Worm (Caenorhabditis elegans): ENCODE data around the gene K12H4.6.

K12H4.6 gene

ce11 chrIII:8016438-8016837 is 26.2 kb downstream of the K12H4.6 start, which contains the start of gene F44B9.5:
Gene F44B9.5 (minus strand): TSS chrIII:8016538.
- TF ChIP-seq hnd-1 (tag; optimal IDR thresholded peaks at IDR 0.05) (no peak), B0310.2 (tag; optimal IDR thresholded peaks at IDR 0.05) (no peak), ceh-13 (GFP tag; optimal IDR thresholded peaks at IDR 0.05) (no peak), flt-1 (GFP tag; IDR thresholded peaks at IDR 0.05) (no peak), pes-1 (GFP tag; IDR thresholded peaks at IDR 0.05) (no peak), sea-1 (GFP tag; conservative IDR thresholded peaks at IDR 0.05) (no peak), tbx-37 (GFP tag; conservative IDR thresholded peaks at IDR 0.05) (no peak), ama-1 (optimal IDR thresholded peaks at IDR 0.05) (no peak), aly-1 (tag; optimal IDR thresholded peaks at IDR 0.05) (no peak), ets-7 (tag; optimal IDR thresholded peaks at IDR 0.05) (no peak), hmg-4 (GFP tag; optimal IDR thresholded peaks at IDR 0.05) (no peak), scrt-1 (GFP tag; IDR thresholded peaks at IDR 0.05) (no peak), ceh-36 (tag; optimal IDR thresholded peaks at IDR 0.05) (no peak), tra-4 (tag; optimal IDR thresholded peaks at IDR 0.05) (no peak), tbx-11 (GFP tag; IDR thresholded peaks at IDR 0.05) (no peak), F13C5.2 (tag; optimal IDR thresholded peaks at IDR 0.05) (no peak), hmbx-1 (tag; optimal IDR thresholded peaks at IDR 0.05) (no peak)

ce11 chrIII:8013582-8013981 is 29.1 kb downstream of the K12H4.6 start:
- no peak for TF ChIP-seq ama-1 (optimal IDR thresholded peaks at IDR 0.05)
- TF ChIP-seq F13C5.2 (tag; optimal IDR thresholded peaks at IDR 0.05) = no peak
- no peak for TF ChIP-seq aly-1 (tag; optimal IDR thresholded peaks at IDR 0.05)
- TF ChIP-seq tbx-11 (GFP tag; IDR thresholded peaks at IDR 0.05) = no peak
- TF ChIP-seq ceh-13 (GFP tag; optimal IDR thresholded peaks at IDR 0.05) = no peak
- no peak for TF ChIP-seq hmbx-1 (tag; optimal IDR thresholded peaks at IDR 0.05)
- TF ChIP-seq ceh-36 (tag; optimal IDR thresholded peaks at IDR 0.05) = no peak
- TF ChIP-seq hnd-1 (tag; optimal IDR thresholded peaks at IDR 0.05) = no peak

- TF ChIP-seq ceh-13 (GFP tag; optimal IDR thresholded peaks at IDR 0.05) (no peak), ceh-36 (tag; optimal IDR thresholded peaks at IDR 0.05) (no peak), hnd-1 (tag; optimal IDR thresholded peaks at IDR 0.05) (no peak)
Measured at ce11 chrIII:8010260-8010822, 32.3 kb downstream of the K12H4.6 start, which contains the start of gene cit-1.2. Gene cit-1.2 (plus strand): TSS chrIII:8010772.

ce11 chrIII:8009769-8010168 is 32.9 kb downstream of the K12H4.6 start, which contains the start of gene cit-1.1:
Gene cit-1.1 (minus strand): TSS chrIII:8009821.
- TF ChIP-seq ama-1 (optimal IDR thresholded peaks at IDR 0.05) (no peak), scrt-1 (GFP tag; IDR thresholded peaks at IDR 0.05) (no peak), aly-1 (tag; optimal IDR thresholded peaks at IDR 0.05) (no peak), pes-1 (GFP tag; IDR thresholded peaks at IDR 0.05) (no peak), tbx-37 (GFP tag; conservative IDR thresholded peaks at IDR 0.05) (no peak), tra-4 (tag; optimal IDR thresholded peaks at IDR 0.05) (no peak)

ce11 chrIII:8004091-8004490 is 38.6 kb downstream of the K12H4.6 start, which contains the start of gene C06G4.6:
Gene C06G4.6 (plus strand): TSS chrIII:8004391.
- TF ChIP-seq tra-4 (tag; optimal IDR thresholded peaks at IDR 0.05) (no peak), pes-1 (GFP tag; IDR thresholded peaks at IDR 0.05) (no peak), flt-1 (GFP tag; IDR thresholded peaks at IDR 0.05) (no peak), hnd-1 (tag; optimal IDR thresholded peaks at IDR 0.05) (no peak), hmg-4 (GFP tag; optimal IDR thresholded peaks at IDR 0.05) (no peak), tbx-11 (GFP tag; IDR thresholded peaks at IDR 0.05) (no peak), ceh-13 (GFP tag; optimal IDR thresholded peaks at IDR 0.05) (no peak), tbx-37 (GFP tag; conservative IDR thresholded peaks at IDR 0.05) (no peak), ceh-36 (tag; optimal IDR thresholded peaks at IDR 0.05) (no peak), sea-1 (GFP tag; conservative IDR thresholded peaks at IDR 0.05) (no peak), ets-7 (tag; optimal IDR thresholded peaks at IDR 0.05) (no peak), ama-1 (optimal IDR thresholded peaks at IDR 0.05) (no peak), F13C5.2 (tag; optimal IDR thresholded peaks at IDR 0.05) (no peak), scrt-1 (GFP tag; IDR thresholded peaks at IDR 0.05) (no peak)

ce11 chrIII:8001557-8001956 is 41.1 kb downstream of the K12H4.6 start:
- TF ChIP-seq flt-1 (GFP tag; IDR thresholded peaks at IDR 0.05) = no peak
- TF ChIP-seq hnd-1 (tag; optimal IDR thresholded peaks at IDR 0.05) = no peak
- no peak for TF ChIP-seq ceh-36 (tag; optimal IDR thresholded peaks at IDR 0.05)
- TF ChIP-seq hmbx-1 (tag; optimal IDR thresholded peaks at IDR 0.05) = no peak
- no peak for TF ChIP-seq tra-4 (tag; optimal IDR thresholded peaks at IDR 0.05)
- no peak for TF ChIP-seq pes-1 (GFP tag; IDR thresholded peaks at IDR 0.05)
- TF ChIP-seq tbx-37 (GFP tag; conservative IDR thresholded peaks at IDR 0.05) = no peak
- no peak for TF ChIP-seq aly-1 (tag; optimal IDR thresholded peaks at IDR 0.05)
- no peak for TF ChIP-seq ets-7 (tag; optimal IDR thresholded peaks at IDR 0.05)
- TF ChIP-seq B0310.2 (tag; optimal IDR thresholded peaks at IDR 0.05) = no peak
- no peak for TF ChIP-seq sea-1 (GFP tag; conservative IDR thresholded peaks at IDR 0.05)
- TF ChIP-seq tbx-11 (GFP tag; IDR thresholded peaks at IDR 0.05) = no peak
- no peak for TF ChIP-seq ceh-13 (GFP tag; optimal IDR thresholded peaks at IDR 0.05)
- TF ChIP-seq hmg-4 (GFP tag; optimal IDR thresholded peaks at IDR 0.05) = no peak

- no peak for TF ChIP-seq B0310.2 (tag; optimal IDR thresholded peaks at IDR 0.05)
- TF ChIP-seq tbx-11 (GFP tag; IDR thresholded peaks at IDR 0.05) = no peak
- TF ChIP-seq ceh-13 (GFP tag; optimal IDR thresholded peaks at IDR 0.05) = no peak
- TF ChIP-seq flt-1 (GFP tag; IDR thresholded peaks at IDR 0.05) = no peak
- no peak for TF ChIP-seq tra-4 (tag; optimal IDR thresholded peaks at IDR 0.05)
- TF ChIP-seq tbx-37 (GFP tag; conservative IDR thresholded peaks at IDR 0.05) = no peak
- TF ChIP-seq hmbx-1 (tag; optimal IDR thresholded peaks at IDR 0.05) = no peak
- no peak for TF ChIP-seq ceh-36 (tag; optimal IDR thresholded peaks at IDR 0.05)
- no peak for TF ChIP-seq ama-1 (optimal IDR thresholded peaks at IDR 0.05)
- no peak for TF ChIP-seq hnd-1 (tag; optimal IDR thresholded peaks at IDR 0.05)
- no peak for TF ChIP-seq hmg-4 (GFP tag; optimal IDR thresholded peaks at IDR 0.05)
- no peak for TF ChIP-seq ets-7 (tag; optimal IDR thresholded peaks at IDR 0.05)
- TF ChIP-seq sea-1 (GFP tag; conservative IDR thresholded peaks at IDR 0.05) = no peak
Measured at ce11 chrIII:7997447-7998046, 45.1 kb downstream of the K12H4.6 start.
